Fruit fly (Drosophila melanogaster) whole organism, prepupa: Measurements from ENCODE around the gene CG44532.

Source experiments
- Blimp-1 ChIP-seq: fragments of 200-800 bp; sonication (Bioruptor generic); optimal IDR thresholded peaks from 3 replicates; lab custom pipeline; 2017; ENCODE audit warnings: missing biosample characterization, missing genetic modification characterization, mild to moderate bottlenecking, moderate library complexity, missing genetic modification reagents
- CG6163 ChIP-seq: fragments of 200-800 bp; sonication (Bioruptor generic); IDR thresholded peaks from 3 replicates; pipeline ENCODE4 v1.3.6; 2022; ENCODE audit warnings: missing biosample characterization, missing genetic modification characterization
- CG6792 ChIP-seq: fragments of 200-800 bp; sonication (Bioruptor generic); optimal IDR thresholded peaks from 3 replicates; lab custom pipeline; 2016; ENCODE audit warnings: missing biosample characterization, missing genetic modification characterization
- CG7368 ChIP-seq: fragments of 200-800 bp; sonication (Bioruptor generic); optimal IDR thresholded peaks from 3 replicates; lab custom pipeline; 2016; ENCODE audit warnings: missing biosample characterization, missing genetic modification characterization
- Eip75B ChIP-seq: fragments of 200-800 bp; sonication (Bioruptor generic); optimal IDR thresholded peaks from 3 replicates; lab custom pipeline; 2016; ENCODE audit warnings: missing biosample characterization, missing genetic modification characterization
- Ets96B ChIP-seq: fragments of 200-800 bp; optimal IDR thresholded peaks from 2 replicates; lab custom pipeline; 2019; ENCODE audit warnings: missing biosample characterization, mild to moderate bottlenecking, missing genetic modification characterization, moderate library complexity
- Sox102F ChIP-seq: fragments of 200-800 bp; sonication (Bioruptor generic); optimal IDR thresholded peaks from 2 replicates; lab custom pipeline; 2016; ENCODE audit warnings: missing biosample characterization, mild to moderate bottlenecking, missing genetic modification characterization
- dsx ChIP-seq: fragments of 200-800 bp; optimal IDR thresholded peaks from 3 replicates; lab custom pipeline; 2019; ENCODE audit warnings: missing biosample characterization, mild to moderate bottlenecking, missing genetic modification characterization, moderate library complexity; ENCODE audit not compliant: poor library complexity, severe bottlenecking
- eg ChIP-seq: fragments of 200-800 bp; sonication (Bioruptor generic); IDR thresholded peaks from 3 replicates; pipeline ENCODE4 v1.3.6; 2022; ENCODE audit warnings: missing biosample characterization, missing genetic modification characterization
- esn ChIP-seq: fragments of 200-800 bp; sonication (Bioruptor generic); optimal IDR thresholded peaks from 2 replicates; lab custom pipeline; 2016; ENCODE audit warnings: missing biosample characterization, mild to moderate bottlenecking, missing genetic modification characterization, moderate library complexity
- fkh ChIP-seq: fragments of 200-800 bp; sonication (Bioruptor generic); optimal IDR thresholded peaks from 3 replicates; lab custom pipeline; 2017; ENCODE audit warnings: missing biosample characterization, mild to moderate bottlenecking, missing genetic modification characterization, moderate library complexity
- topi ChIP-seq: fragments of 200-800 bp; sonication (Bioruptor generic); optimal IDR thresholded peaks from 3 replicates; lab custom pipeline; 2016; ENCODE audit warnings: missing biosample characterization, missing genetic modification characterization

dm6 chrX:9168273-9168672 is 6.4 kb downstream of the CG44532 start:
- TF ChIP-seq esn (GFP tag; lab: Kevin White, UChicago) (no peak), fkh (GFP tag; lab: Kevin White, UChicago) (no peak), dsx (GFP tag; lab: Kevin White, UChicago) (no peak), Ets96B (tag; lab: Kevin White, UChicago) (no peak), CG6792 (GFP tag; lab: Kevin White, UChicago) (no peak), topi (GFP tag; lab: Kevin White, UChicago) (no peak), Blimp-1 (GFP tag; lab: Kevin White, UChicago) (no peak), Sox102F (GFP tag; lab: Kevin White, UChicago) (no peak), eg (GFP tag; lab: Robert Waterston, UW) (no peak), Eip75B (GFP tag; lab: Kevin White, UChicago) (no peak), CG7368 (GFP tag; lab: Kevin White, UChicago) (no peak), CG6163 (GFP tag; lab: Robert Waterston, UW) (no peak)
